Worm (Caenorhabditis elegans): Measurements from ENCODE around the gene F42F12.3.

DNA sequence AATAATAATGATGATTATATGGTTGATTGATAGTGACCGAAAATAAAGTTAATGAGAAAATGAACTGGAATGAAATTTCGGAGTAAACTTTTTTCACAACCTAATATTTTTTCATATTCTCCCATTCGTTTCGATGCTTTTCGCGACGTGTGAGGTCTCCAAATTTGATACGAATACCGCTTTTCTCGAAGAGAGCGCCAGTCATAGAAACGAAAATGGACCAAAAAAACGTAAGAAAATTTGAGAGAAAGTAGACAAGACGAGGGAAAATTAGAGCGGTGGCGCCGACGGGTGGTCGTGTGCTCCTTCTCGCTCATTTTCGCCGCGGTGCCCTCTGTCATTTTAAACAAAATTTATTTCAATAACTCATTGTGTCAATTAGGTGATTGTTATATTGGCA lies 36.0 kb upstream of the F42F12.3 start:
- TF ChIP-seq him-1 (tag; optimal IDR thresholded peaks at IDR 0.05) (no peak), W03F9.2 (tag; optimal IDR thresholded peaks at IDR 0.05) (no peak)
